Worm (Caenorhabditis elegans) whole organism, L4 larva: ENCODE data around the gene K06H7.8.

Experiments
- T20F7.1 ChIP-seq: fragments of 200-800 bp; sonication (Bioruptor generic); optimal IDR thresholded peaks from 2 replicates; lab custom pipeline; 2018; ENCODE audit warnings: mild to moderate bottlenecking, missing genetic modification characterization, missing compliant biosample characterization
- aha-1 ChIP-seq: fragments of 150-350 bp; peaks from one replicate; lab custom pipeline; 2014; ENCODE audit warnings: missing biosample characterization, missing genetic modification characterization
- aly-2 ChIP-seq: sonication (generic microtip); optimal IDR thresholded peaks from 2 replicates; lab custom pipeline; 2018; ENCODE audit warnings: missing biosample characterization, missing genetic modification characterization
- ama-1 ChIP-seq: fragments of 150-350 bp; optimal IDR thresholded peaks from 2 replicates; lab custom pipeline; 2014; ENCODE audit warnings: inconsistent platforms, mixed read lengths
- ceh-28 ChIP-seq: fragments of 150-350 bp; optimal IDR thresholded peaks from 2 replicates; lab custom pipeline; 2014; ENCODE audit warnings: missing biosample characterization, missing genetic modification reagents, missing genetic modification characterization
- ces-1 ChIP-seq: fragments of 150-350 bp; sonication (generic microtip); optimal IDR thresholded peaks from 4 replicates; lab custom pipeline; 2014; ENCODE audit warnings: missing biosample characterization, missing genetic modification reagents, missing genetic modification characterization
- dmd-9 ChIP-seq: fragments of 200-800 bp; sonication (Bioruptor generic); IDR thresholded peaks from 2 replicates; pipeline ENCODE4 v1.3.6; 2022; ENCODE audit warnings: missing genetic modification reagents, missing genetic modification characterization, missing compliant biosample characterization
- fkh-10 ChIP-seq: fragments of 150-350 bp; optimal IDR thresholded peaks from 2 replicates; lab custom pipeline; 2014; ENCODE audit warnings: missing biosample characterization, missing genetic modification reagents, missing genetic modification characterization
- lin-38 ChIP-seq: fragments of 200-800 bp; sonication (Bioruptor generic); IDR thresholded peaks from 2 replicates; pipeline ENCODE4 v1.3.6; 2022; ENCODE audit warnings: missing genetic modification reagents, missing genetic modification characterization, missing compliant biosample characterization
- nhr-25 ChIP-seq: sonication (generic microtip); optimal IDR thresholded peaks from 2 replicates; lab custom pipeline; 2017; ENCODE audit warnings: missing genetic modification characterization, mild to moderate bottlenecking, missing compliant biosample characterization, antibody characterized with exemption, moderate library complexity, borderline replicate concordance; ENCODE audit not compliant: insufficient read depth
- nhr-28 ChIP-seq: fragments of 150-350 bp; optimal IDR thresholded peaks from 2 replicates; lab custom pipeline; 2014; ENCODE audit warnings: missing biosample characterization, missing genetic modification characterization
- nhr-48 ChIP-seq: sonication (generic microtip); optimal IDR thresholded peaks from 2 replicates; lab custom pipeline; 2016; ENCODE audit warnings: mild to moderate bottlenecking, missing genetic modification characterization, missing compliant biosample characterization
- pqm-1 ChIP-seq: sonication (generic microtip); optimal IDR thresholded peaks from 2 replicates; lab custom pipeline; 2017; ENCODE audit warnings: missing biosample characterization, missing genetic modification characterization
- sdz-12 ChIP-seq: fragments of 200-800 bp; sonication (Bioruptor generic); optimal IDR thresholded peaks from 2 replicates; lab custom pipeline; 2018; ENCODE audit warnings: mild to moderate bottlenecking, missing genetic modification characterization, missing compliant biosample characterization
- set-16 ChIP-seq: fragments of 200-800 bp; sonication (Bioruptor generic); IDR thresholded peaks from 2 replicates; pipeline ENCODE4 v1.3.6; 2022; ENCODE audit warnings: missing genetic modification reagents, missing genetic modification characterization, missing compliant biosample characterization
- tra-1 ChIP-seq: fragments of 200-800 bp; sonication (Bioruptor generic); IDR thresholded peaks from 2 replicates; pipeline ENCODE4 v1.3.6; 2022; ENCODE audit warnings: missing genetic modification reagents, missing genetic modification characterization, missing compliant biosample characterization
- unc-62 ChIP-seq, 3 experiments: fragments of 150-350 bp in 1 of 3; sonication (generic microtip); optimal IDR thresholded peaks in 2 of 3; peaks in 1 of 3; 1 replicate in 1 of 3; 2 replicates in 2 of 3; lab custom pipeline; 2014 to 2017; ENCODE audit warnings: missing biosample characterization in 3 of 3, missing genetic modification characterization in 3 of 3, missing genetic modification reagents in 3 of 3, missing genotype in 1 of 3
- zfp-3 ChIP-seq: fragments of 200-800 bp; sonication (Bioruptor generic); conservative IDR thresholded peaks from 2 replicates; pipeline ENCODE4 v1.3.6; 2022; ENCODE audit warnings: missing genetic modification reagents, missing genetic modification characterization, missing compliant biosample characterization
- zip-2 ChIP-seq: fragments of 150-350 bp; optimal IDR thresholded peaks from 2 replicates; lab custom pipeline; 2014; ENCODE audit warnings: missing biosample characterization, missing genetic modification characterization

K06H7.8 gene

DNA sequence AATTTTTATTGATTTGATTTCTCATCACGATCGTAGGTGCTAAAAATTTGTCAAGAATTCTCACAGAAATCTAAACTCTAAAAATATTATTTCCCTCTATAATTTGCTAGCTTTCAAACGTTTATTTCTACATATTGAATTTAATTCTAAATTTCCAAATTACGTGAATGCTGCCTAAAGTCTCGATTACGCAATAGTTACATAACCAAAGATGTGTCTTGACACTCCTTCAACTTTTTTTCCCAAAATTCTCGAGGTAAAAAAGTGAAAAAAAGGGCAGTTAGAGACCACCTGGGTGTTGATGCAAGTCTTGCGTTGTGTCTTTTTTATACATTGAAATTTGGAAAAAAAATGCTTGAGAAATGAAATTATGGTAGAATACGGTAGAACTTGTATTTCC lies 46.2 kb downstream of the K06H7.8 start:
- no peak for TF ChIP-seq ceh-28 (tag; lab: Kevin White, UChicago)
- no peak for TF ChIP-seq fkh-10 (GFP tag; lab: Kevin White, UChicago)
- TF ChIP-seq pqm-1 (tag; lab: Kevin White, UChicago), result no peak
- no peak for TF ChIP-seq nhr-25 (tag; lab: Kevin White, UChicago)
- no peak for TF ChIP-seq sdz-12 (GFP tag; lab: Kevin White, UChicago)
- no peak for TF ChIP-seq ces-1
- TF ChIP-seq nhr-28 (tag; lab: Kevin White, UChicago), result no peak
- TF ChIP-seq ama-1 (lab: Kevin White, UChicago), result no peak
- TF ChIP-seq nhr-48 (tag; lab: Kevin White, UChicago), result no peak

ce11 chrIII:8050944-8051343 lies 47.1 kb downstream of the K06H7.8 start, which contains the start of gene K12H4.7:
TSS of gene K12H4.7 (minus strand) at chrIII:8051081.
- no peak for TF ChIP-seq aly-2 (tag; lab: Kevin White, UChicago)
- TF ChIP-seq unc-62 (GFP tag; optimal IDR thresholded peaks at IDR 0.05 in 1 of 2; lab: Kevin White, UChicago), result no peak
- no peak for TF ChIP-seq unc-62 (tag; optimal IDR thresholded peaks at IDR 0.05; lab: Kevin White, UChicago)
- TF ChIP-seq zfp-3 (GFP tag; lab: Robert Waterston, UW), result no peak
- peak; percentile 91 for TF ChIP-seq pqm-1 (tag; lab: Kevin White, UChicago)
- TF ChIP-seq nhr-48 (tag; lab: Kevin White, UChicago), result no peak
- TF ChIP-seq set-16 (GFP tag; lab: Robert Waterston, UW), result no peak
- peak; percentile 1 for TF ChIP-seq aha-1 (tag; lab: Kevin White, UChicago)
- TF ChIP-seq T20F7.1 (GFP tag; lab: Kevin White, UChicago), result peak; percentile 36
- no peak for TF ChIP-seq tra-1 (GFP tag; lab: Robert Waterston, UW)
- TF ChIP-seq nhr-28 (tag; lab: Kevin White, UChicago), result peak; percentile 76
- TF ChIP-seq, all 104 proteins: peak for 4

- no peak for TF ChIP-seq dmd-9 (GFP tag; lab: Robert Waterston, UW)
- no peak for TF ChIP-seq lin-38
- TF ChIP-seq fkh-10 (GFP tag; lab: Kevin White, UChicago), result no peak
- TF ChIP-seq zip-2, result no peak
Observed at ce11 chrIII:8047412-8047811, 50.6 kb downstream of the K06H7.8 start, which contains the start of gene K12H4.2. TSS of gene K12H4.2 (plus strand) at chrIII:8047712.
